Worm (Caenorhabditis elegans) whole organism, young adult: ENCODE data around the gene sri-57.

ENCODE experiments used
- athp-1 ChIP-seq: sonication (generic microtip); optimal IDR thresholded peaks from 2 replicates; lab custom pipeline; 2017; ENCODE audit warnings: mild to moderate bottlenecking, missing genetic modification characterization, missing compliant biosample characterization
- cebp-1 ChIP-seq, 2 experiments: fragments of 200-800 bp in 1 of 2; sonication (Bioruptor generic) in 1 of 2; sonication (generic microtip) in 1 of 2; IDR thresholded peaks in 1 of 2; optimal IDR thresholded peaks in 1 of 2; 2 replicates each; pipeline versions ENCODE4 v1.3.6 to Lab custom; 2017 to 2022; ENCODE audit warnings: missing compliant biosample characterization in 2 of 2, missing genetic modification characterization in 2 of 2, mild to moderate bottlenecking in 1 of 2, missing genetic modification reagents in 1 of 2, moderate library complexity in 1 of 2
- ceh-100 ChIP-seq: fragments of 200-800 bp; sonication (Bioruptor generic); IDR thresholded peaks from 2 replicates; pipeline ENCODE4 v1.3.6; 2022; ENCODE audit warnings: missing genetic modification reagents, missing genetic modification characterization, missing compliant biosample characterization
- die-1 ChIP-seq: sonication (generic microtip); optimal IDR thresholded peaks from 2 replicates; lab custom pipeline; 2016; ENCODE audit warnings: missing genotype, mild to moderate bottlenecking, missing genetic modification characterization, missing compliant biosample characterization
- egl-18 ChIP-seq: fragments of 200-800 bp; sonication (Bioruptor generic); IDR thresholded peaks from 2 replicates; pipeline ENCODE4 v1.3.6; 2022; ENCODE audit warnings: missing genetic modification reagents, missing genetic modification characterization, missing compliant biosample characterization
- mel-28 ChIP-seq: sonication (generic microtip); optimal IDR thresholded peaks from 2 replicates; lab custom pipeline; 2016; ENCODE audit warnings: borderline replicate concordance, mild to moderate bottlenecking, missing genetic modification characterization, missing compliant biosample characterization
- sptf-2 ChIP-seq: fragments of 200-800 bp; sonication (Bioruptor generic); optimal IDR thresholded peaks from 2 replicates; lab custom pipeline; 2018; ENCODE audit warnings: mild to moderate bottlenecking, missing genetic modification characterization, missing compliant biosample characterization
- ztf-28 ChIP-seq: fragments of 200-800 bp; sonication (Bioruptor generic); IDR thresholded peaks from 2 replicates; pipeline ENCODE4 v1.3.6; 2022; ENCODE audit warnings: missing genetic modification reagents, missing genetic modification characterization, missing compliant biosample characterization

- TF ChIP-seq athp-1 (no peak), ztf-28 (GFP tag; lab: Robert Waterston, UW) (no peak), egl-18 (GFP tag; lab: Robert Waterston, UW) (no peak), mel-28 (tag; lab: Kevin White, UChicago) (no peak), die-1 (no peak), ceh-100 (no peak), sptf-2 (GFP tag; lab: Kevin White, UChicago) (no peak), cebp-1 (GFP tag; IDR thresholded peaks at IDR 0.05; lab: Robert Waterston, UW) (no peak), cebp-1 (tag; optimal IDR thresholded peaks at IDR 0.05; lab: Kevin White, UChicago) (no peak)
Observed at ce11 chrII:2628401-2628800, 43.8 kb downstream of the sri-57 start.
